Worm (Caenorhabditis elegans): ENCODE measurements around the gene anoh-2.

DNA sequence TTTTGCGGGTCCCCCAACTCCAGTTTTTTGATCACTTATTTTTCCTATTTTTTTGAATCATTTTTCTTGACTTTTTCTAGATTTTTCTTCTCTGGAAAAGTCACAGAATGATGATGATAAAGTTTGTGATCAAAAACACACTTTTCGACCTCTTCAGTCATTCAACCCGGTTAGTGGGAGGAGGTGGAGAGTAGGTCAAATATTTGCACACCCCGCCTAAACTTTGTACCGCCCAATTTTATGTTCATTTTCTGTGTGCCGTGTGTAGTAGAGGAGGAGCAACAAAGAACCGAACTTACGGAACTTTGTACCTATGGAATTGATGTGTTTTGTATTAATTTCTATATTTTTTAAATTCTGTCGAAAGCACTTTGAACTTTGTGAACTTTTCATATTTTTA, 40.6 kb upstream of the anoh-2 start:
- TF ChIP-seq unc-3 (GFP tag; conservative IDR thresholded peaks at IDR 0.05) = no peak
- TF ChIP-seq unc-3 (tag; optimal IDR thresholded peaks at IDR 0.05) = no peak
- no peak for TF ChIP-seq pqm-1 (tag; optimal IDR thresholded peaks at IDR 0.05)
- TF ChIP-seq mec-3 (tag; optimal IDR thresholded peaks at IDR 0.05; ENCODE audit: borderline replicate concordance) = no peak
